Worm (Caenorhabditis elegans) whole organism, L2 larva: ENCODE measurements around the gene grl-11.

Experiments
- C34F6.9 ChIP-seq: fragments of 150-350 bp; optimal IDR thresholded peaks from 2 replicates; lab custom pipeline; 2014; ENCODE audit warnings: missing biosample characterization, missing genetic modification characterization
- R02D3.7 ChIP-seq: fragments of 150-350 bp; optimal IDR thresholded peaks from 2 replicates; lab custom pipeline; 2014; ENCODE audit warnings: missing biosample characterization, missing genetic modification characterization
- Y55F3AM.14 ChIP-seq: fragments of 200-800 bp; sonication (Bioruptor generic); optimal IDR thresholded peaks from 2 replicates; lab custom pipeline; 2018; ENCODE audit warnings: mild to moderate bottlenecking, missing genetic modification characterization, missing compliant biosample characterization
- ama-1 ChIP-seq: fragments of 150-350 bp; optimal IDR thresholded peaks from 2 replicates; lab custom pipeline; 2018; ENCODE audit warnings: inconsistent platforms
- blmp-1 ChIP-seq: sonication (generic microtip); optimal IDR thresholded peaks from 2 replicates; lab custom pipeline; 2017; ENCODE audit warnings: missing genetic modification characterization, mild to moderate bottlenecking, missing compliant biosample characterization, antibody characterized with exemption, moderate library complexity; ENCODE audit not compliant: insufficient read depth
- ceh-16 ChIP-seq: fragments of 150-350 bp; optimal IDR thresholded peaks from 2 replicates; lab custom pipeline; 2014; ENCODE audit warnings: missing biosample characterization, missing genetic modification characterization
- ceh-82 ChIP-seq: fragments of 150-350 bp; optimal IDR thresholded peaks from 2 replicates; lab custom pipeline; 2014; ENCODE audit warnings: missing biosample characterization, missing genetic modification characterization
- crh-2 ChIP-seq: sonication (generic microtip); optimal IDR thresholded peaks from 2 replicates; lab custom pipeline; 2017; ENCODE audit warnings: missing biosample characterization, missing genetic modification characterization
- dmd-4 ChIP-seq: sonication (generic microtip); optimal IDR thresholded peaks from 2 replicates; lab custom pipeline; 2017; ENCODE audit warnings: missing biosample characterization, missing genetic modification characterization
- egl-27 ChIP-seq: sonication (generic microtip); optimal IDR thresholded peaks from 3 replicates; lab custom pipeline; 2017; ENCODE audit warnings: missing biosample characterization, missing genetic modification reagents, missing genetic modification characterization
- fos-1 ChIP-seq: fragments of 150-350 bp; optimal IDR thresholded peaks from 2 replicates; lab custom pipeline; 2014; ENCODE audit warnings: missing biosample characterization, missing genetic modification characterization
- gmeb-1 ChIP-seq: fragments of 150-350 bp; optimal IDR thresholded peaks from 2 replicates; lab custom pipeline; 2014; ENCODE audit warnings: missing biosample characterization, missing genetic modification characterization
- lin-13 ChIP-seq: fragments of 150-350 bp; optimal IDR thresholded peaks from 2 replicates; lab custom pipeline; 2014; ENCODE audit warnings: missing biosample characterization, missing genetic modification reagents, missing genetic modification characterization
- lin-39 ChIP-seq: fragments of 150-350 bp; optimal IDR thresholded peaks from 2 replicates; lab custom pipeline; 2014; ENCODE audit warnings: missing biosample characterization, missing genetic modification reagents, missing genetic modification characterization
- lsy-2 ChIP-seq, 2 experiments: fragments of 150-350 bp in 1 of 2; sonication (generic microtip) in 1 of 2; optimal IDR thresholded peaks; 2 replicates each; lab custom pipeline; 2014 to 2017; ENCODE audit warnings: missing biosample characterization in 2 of 2, missing genetic modification characterization in 2 of 2
- mbf-1 ChIP-seq: sonication (generic microtip); optimal IDR thresholded peaks from 2 replicates; lab custom pipeline; 2017; ENCODE audit warnings: missing biosample characterization, missing genetic modification characterization
- nhr-10 ChIP-seq: sonication (generic microtip); optimal IDR thresholded peaks from 2 replicates; lab custom pipeline; 2017; ENCODE audit warnings: missing biosample characterization, missing genetic modification characterization
- nhr-11 ChIP-seq: fragments of 150-350 bp; optimal IDR thresholded peaks from 2 replicates; lab custom pipeline; 2014; ENCODE audit warnings: missing biosample characterization, missing genetic modification characterization
- nhr-12 ChIP-seq: fragments of 150-350 bp; optimal IDR thresholded peaks from 2 replicates; lab custom pipeline; 2014; ENCODE audit warnings: missing biosample characterization, missing genetic modification characterization
- nhr-129 ChIP-seq: fragments of 150-350 bp; optimal IDR thresholded peaks from 2 replicates; lab custom pipeline; 2014; ENCODE audit warnings: missing biosample characterization, missing genetic modification characterization
- nhr-6 ChIP-seq: fragments of 150-350 bp; optimal IDR thresholded peaks from 2 replicates; lab custom pipeline; 2014; ENCODE audit warnings: missing biosample characterization, missing genetic modification characterization
- nhr-77 ChIP-seq: fragments of 150-350 bp; optimal IDR thresholded peaks from 2 replicates; lab custom pipeline; 2014; ENCODE audit warnings: missing biosample characterization, missing genetic modification characterization
- sem-4 ChIP-seq: fragments of 150-350 bp; optimal IDR thresholded peaks from 2 replicates; lab custom pipeline; 2014; ENCODE audit warnings: missing biosample characterization, missing genetic modification reagents, missing genetic modification characterization
- skn-1 ChIP-seq: sonication (generic microtip); optimal IDR thresholded peaks from 2 replicates; lab custom pipeline; 2017; ENCODE audit warnings: missing biosample characterization, missing genetic modification characterization
- sma-3 ChIP-seq: sonication (generic microtip); optimal IDR thresholded peaks from 2 replicates; lab custom pipeline; 2016; ENCODE audit warnings: missing genetic modification reagents, missing genetic modification characterization, missing compliant biosample characterization
- sma-9 ChIP-seq, 2 experiments: fragments of 150-350 bp in 1 of 2; sonication (generic microtip) in 1 of 2; optimal IDR thresholded peaks; 2 replicates each; lab custom pipeline; 2014 to 2016; ENCODE audit warnings: missing genetic modification characterization in 2 of 2, mild to moderate bottlenecking in 1 of 2, missing biosample characterization in 1 of 2, missing compliant biosample characterization in 1 of 2, missing genetic modification reagents in 1 of 2, moderate library complexity in 1 of 2
- unc-39 ChIP-seq: fragments of 150-350 bp; optimal IDR thresholded peaks from 2 replicates; lab custom pipeline; 2014; ENCODE audit warnings: missing biosample characterization, missing genetic modification characterization
- unc-55 ChIP-seq: fragments of 150-350 bp; sonication (generic microtip); optimal IDR thresholded peaks from 3 replicates; lab custom pipeline; 2014; ENCODE audit warnings: missing biosample characterization, missing genetic modification reagents, missing genetic modification characterization
- unc-62 ChIP-seq: fragments of 150-350 bp; optimal IDR thresholded peaks from 2 replicates; lab custom pipeline; 2014; ENCODE audit warnings: missing biosample characterization, missing genetic modification reagents, missing genetic modification characterization
- zag-1 ChIP-seq: fragments of 150-350 bp; optimal IDR thresholded peaks from 2 replicates; lab custom pipeline; 2014; ENCODE audit warnings: missing biosample characterization, missing genetic modification characterization
- ztf-1 ChIP-seq: fragments of 200-800 bp; sonication (Bioruptor generic); conservative IDR thresholded peaks from 2 replicates; pipeline ENCODE4 v1.3.6; 2022; ENCODE audit warnings: missing genetic modification characterization, missing compliant biosample characterization
- ztf-4 ChIP-seq: fragments of 150-350 bp; optimal IDR thresholded peaks from 2 replicates; lab custom pipeline; 2014; ENCODE audit warnings: missing biosample characterization, missing genetic modification characterization

Gene grl-11

DNA sequence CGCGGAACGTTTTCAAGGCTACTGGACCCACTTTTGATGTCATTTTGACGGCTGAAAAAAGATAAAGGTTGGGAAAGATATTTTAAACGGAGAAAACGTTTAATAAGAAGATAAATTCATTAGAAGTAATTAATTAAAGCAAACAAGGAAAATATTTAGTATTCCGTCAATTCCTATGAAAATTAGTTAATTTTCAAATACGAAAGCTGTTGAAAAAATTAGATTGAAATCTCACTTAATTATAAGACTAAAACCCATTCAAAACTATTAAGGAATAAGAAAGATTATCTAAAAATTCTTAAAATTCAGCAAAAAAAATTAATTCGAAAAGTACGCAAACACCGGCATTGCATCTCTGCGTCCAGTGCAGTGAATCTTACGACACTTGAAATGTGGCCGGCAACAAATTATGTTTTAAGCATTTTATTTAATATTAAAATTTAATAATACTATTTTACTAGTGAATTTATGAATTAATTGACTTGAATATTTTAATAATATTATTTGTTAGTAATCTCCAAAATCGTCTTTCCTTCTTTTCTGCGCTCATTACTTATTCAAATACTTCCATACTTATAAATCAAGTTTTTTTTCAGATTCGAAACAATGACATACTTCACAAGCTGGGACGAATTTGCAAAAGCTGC lies 26.7 kb upstream of the grl-11 start, which contains the start of the genes ZK512.2 and ZK512.4:
Gene ZK512.2 (minus strand): TSS at position 51 of the 647 bp plus-strand sequence.
Gene ZK512.4 (plus strand): TSS at position 597 of the 647 bp plus-strand sequence.
- TF ChIP-seq nhr-6 (no peak), ceh-16 (no peak), zag-1 (tag; lab: Kevin White, UChicago) (no peak), nhr-129 (no peak), ztf-1 (GFP tag; lab: Robert Waterston, UW) (no peak), unc-39 (tag; lab: Kevin White, UChicago) (no peak), blmp-1 (no peak), mbf-1 (tag; lab: Kevin White, UChicago) (no peak), sma-3 (GFP tag; lab: Kevin White, UChicago) (no peak), nhr-10 (tag; lab: Kevin White, UChicago) (no peak), unc-55 (peak; percentile 38), ztf-4 (tag; lab: Kevin White, UChicago) (no peak), dmd-4 (tag; lab: Kevin White, UChicago) (no peak), fos-1 (no peak), skn-1 (tag; lab: Kevin White, UChicago) (no peak), sma-9 (GFP tag; optimal IDR thresholded peaks at IDR 0.05; lab: Kevin White, UChicago) (no peak), sma-9 (tag; optimal IDR thresholded peaks at IDR 0.05; lab: Kevin White, UChicago) (no peak), unc-62 (GFP tag; lab: Kevin White, UChicago) (no peak), gmeb-1 (tag; lab: Kevin White, UChicago) (peak; percentile 29), C34F6.9 (tag; lab: Kevin White, UChicago) (peak; percentile 28), egl-27 (tag; lab: Kevin White, UChicago) (no peak), crh-2 (tag; lab: Kevin White, UChicago) (peak; percentile 7), lsy-2 (tag; optimal IDR thresholded peaks at IDR 0.05; lab: Kevin White, UChicago) (peak in 1 of 2 experiments; percentile 50)
- TF ChIP-seq, all 48 proteins: peak for 5

DNA sequence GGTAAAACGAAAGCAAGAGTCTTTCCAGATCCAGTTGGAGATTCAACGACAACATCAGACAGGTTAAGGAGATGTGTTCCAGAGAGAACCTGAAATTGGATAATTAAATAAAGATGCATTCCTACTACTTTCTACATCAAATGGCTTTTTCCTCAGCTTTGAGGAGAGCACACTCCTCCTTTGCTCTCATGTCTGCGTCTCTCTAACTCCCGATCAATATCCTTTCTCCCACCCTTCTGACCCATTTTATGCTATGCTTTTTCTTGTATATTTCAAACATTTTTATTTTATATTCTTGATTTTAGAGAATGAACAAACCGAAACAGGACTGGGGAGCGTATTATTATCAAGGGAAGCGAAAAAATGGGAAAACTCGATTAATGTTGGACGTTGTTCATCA lies 25.7 kb upstream of the grl-11 start, which contains the start of gene ZK512.11:
Gene ZK512.11 (plus strand): TSS at position 301 of the 400 bp plus-strand sequence.
- TF ChIP-seq C34F6.9 (tag; lab: Kevin White, UChicago) (peak; percentile 3), mbf-1 (tag; lab: Kevin White, UChicago) (no peak), lsy-2 (tag; optimal IDR thresholded peaks at IDR 0.05; lab: Kevin White, UChicago) (peak in 1 of 2 experiments; percentile 5), unc-55 (peak; percentile 19)
- TF ChIP-seq, all 48 proteins: peak for 3

DNA sequence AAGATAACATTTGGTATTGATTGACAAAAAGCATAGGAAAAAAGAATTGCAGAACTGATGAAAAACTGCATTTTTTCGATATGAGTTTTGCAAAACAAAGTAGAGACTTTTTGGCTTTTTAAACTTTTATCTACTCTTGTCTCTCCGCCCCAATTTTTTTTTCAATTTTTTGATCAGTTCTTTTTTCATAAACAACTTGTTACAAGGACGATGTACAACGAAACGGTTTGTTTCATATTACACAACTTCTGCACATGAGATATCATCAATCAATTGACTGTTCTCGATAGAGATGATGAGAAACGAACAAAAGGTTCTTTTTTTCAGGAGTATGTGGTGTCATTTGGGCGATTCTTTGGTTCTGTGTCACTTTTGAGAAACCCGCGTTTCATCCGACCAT lies 20.4 kb upstream of the grl-11 start, which contains the start of gene ZK512.7:
Gene ZK512.7 (minus strand): TSS at position 101 of the 400 bp plus-strand sequence.
- TF ChIP-seq ceh-82 (tag; lab: Kevin White, UChicago) (no peak), blmp-1 (no peak), ztf-4 (tag; lab: Kevin White, UChicago) (no peak), nhr-10 (tag; lab: Kevin White, UChicago) (no peak), C34F6.9 (tag; lab: Kevin White, UChicago) (no peak), nhr-77 (tag; lab: Kevin White, UChicago) (no peak), nhr-11 (tag; lab: Kevin White, UChicago) (no peak), R02D3.7 (tag; lab: Kevin White, UChicago) (no peak), ama-1 (lab: Kevin White, UChicago) (no peak), nhr-12 (tag; lab: Kevin White, UChicago) (no peak), unc-55 (no peak)

DNA sequence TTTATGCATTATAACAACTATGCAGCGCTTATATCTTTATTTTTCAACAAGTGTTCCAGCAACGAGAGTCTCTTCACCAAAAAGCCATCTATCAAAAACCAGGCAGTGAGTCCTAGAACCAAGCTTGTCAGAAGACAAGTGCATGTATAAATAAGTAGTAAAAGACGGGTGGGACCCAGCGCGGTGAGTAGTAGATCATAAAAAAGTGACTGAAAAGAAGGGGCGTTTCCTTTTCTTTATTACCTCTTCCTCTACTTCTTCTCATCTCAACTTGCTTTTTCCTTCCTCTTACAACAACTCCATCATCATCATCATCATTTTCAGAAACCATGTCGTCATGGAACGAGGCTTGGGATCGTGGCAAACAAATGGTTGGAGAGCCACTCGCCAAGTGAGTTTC lies 18.4 kb upstream of the grl-11 start, which contains the start of gene eat-4:
Gene eat-4 (plus strand): TSS at position 301 of the 400 bp plus-strand sequence.
- TF ChIP-seq unc-55, result peak; percentile 2
- no peak for TF ChIP-seq sem-4 (tag; lab: Kevin White, UChicago)
- TF ChIP-seq lin-39 (tag; lab: Kevin White, UChicago), result no peak

DNA sequence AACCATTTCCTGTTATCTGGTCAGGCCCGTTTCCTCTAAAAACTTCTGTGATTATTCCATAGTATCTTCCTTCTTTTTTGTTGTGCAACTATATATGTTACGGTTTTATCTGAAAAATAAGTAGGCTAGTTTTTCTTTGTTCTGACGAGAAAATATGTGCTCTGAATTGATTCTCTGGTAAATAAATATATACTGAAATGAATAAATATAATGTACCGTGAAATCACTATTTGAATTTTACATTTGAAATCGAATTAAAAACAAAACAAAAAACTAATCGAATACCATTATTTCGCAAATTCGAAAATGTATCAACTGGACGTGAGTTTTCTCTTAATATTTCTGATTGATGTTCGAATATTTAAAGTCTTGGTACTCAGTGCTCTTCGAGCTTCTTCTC lies 12.4 kb upstream of the grl-11 start, which contains the start of gene ZK512.10:
Gene ZK512.10 (plus strand): TSS at position 301 of the 400 bp plus-strand sequence.
- no peak for TF ChIP-seq Y55F3AM.14 (GFP tag; lab: Kevin White, UChicago)
- TF ChIP-seq fos-1, result no peak
- TF ChIP-seq zag-1 (tag; lab: Kevin White, UChicago), result no peak
- no peak for TF ChIP-seq nhr-12 (tag; lab: Kevin White, UChicago)
- TF ChIP-seq nhr-77 (tag; lab: Kevin White, UChicago), result no peak
- TF ChIP-seq nhr-129, result no peak
- TF ChIP-seq lin-13 (GFP tag; lab: Kevin White, UChicago), result no peak
- TF ChIP-seq nhr-11 (tag; lab: Kevin White, UChicago), result no peak
- TF ChIP-seq lin-39 (tag; lab: Kevin White, UChicago), result no peak
- TF ChIP-seq unc-39 (tag; lab: Kevin White, UChicago), result no peak
